Worm (Caenorhabditis elegans): ENCODE measurements around the gene F46B3.15.
A peak's percentile ranks its signal among the peaks of the same experiment; 100 is the strongest.

The F46B3.15 gene

ce11 chrV:20609494-20609893 lies 24.0 kb downstream of the F46B3.15 start, which contains the start of gene grd-2:
grd-2 (plus strand) TSS chrV:20609794.
- TF ChIP-seq zip-11 (GFP tag; IDR thresholded peaks at IDR 0.05) (no peak), unc-62 (GFP tag; optimal IDR thresholded peaks at IDR 0.05 in 1 of 2) (peak in 1 of 2 experiments; percentile 81), unc-62 (tag; optimal IDR thresholded peaks at IDR 0.05) (no peak)

ce11 chrV:20608688-20609087 lies 24.8 kb downstream of the F46B3.15 start, which contains the start of gene ttr-12:
ttr-12 (minus strand) TSS chrV:20608788.
- no peak for TF ChIP-seq mdl-1 (tag; optimal IDR thresholded peaks at IDR 0.05)
- TF ChIP-seq snpc-4 (tag; optimal IDR thresholded peaks at IDR 0.05): no peak
- peak; percentile 65 for TF ChIP-seq nhr-48 (tag; optimal IDR thresholded peaks at IDR 0.05)

ce11 chrV:20606617-20607016 lies 26.9 kb downstream of the F46B3.15 start, which contains the start of gene F46B3.23:
F46B3.23 (minus strand) TSS chrV:20606717.
- TF ChIP-seq egl-27 (tag; optimal IDR thresholded peaks at IDR 0.05) (no peak), D1046.2 (GFP tag; IDR thresholded peaks at IDR 0.05) (no peak), lsy-2 (tag; optimal IDR thresholded peaks at IDR 0.05) (no peak), unc-39 (tag; optimal IDR thresholded peaks at IDR 0.05) (no peak), ztf-11 (tag; optimal IDR thresholded peaks at IDR 0.05) (no peak), lin-1 (GFP tag; IDR thresholded peaks at IDR 0.05) (no peak), pha-4 (GFP tag; IDR thresholded peaks at IDR 0.05) (no peak), pha-4 (tag; optimal IDR thresholded peaks at IDR 0.05) (no peak)

ce11 chrV:20604606-20605155 lies 28.8 kb downstream of the F46B3.15 start, which contains the start of gene ttr-57:
ttr-57 (plus strand) TSS chrV:20605105.
- TF ChIP-seq set-16 (GFP tag; IDR thresholded peaks at IDR 0.05) (peak; percentile 86), ceh-20 (GFP tag; IDR thresholded peaks at IDR 0.05) (no peak), egl-43 (GFP tag; IDR thresholded peaks at IDR 0.05) (0 out of 2 replicates have a peak, but pooled peaks have one; percentile 36), F44E2.7 (GFP tag; IDR thresholded peaks at IDR 0.05) (0 out of 2 replicates have a peak, but pooled peaks have one; percentile 69), ama-1 (optimal IDR thresholded peaks at IDR 0.05) (no peak), nhr-42 (GFP tag; IDR thresholded peaks at IDR 0.05) (0 out of 2 replicates have a peak, but pooled peaks have one; percentile 35), F26F4.8 (GFP tag; conservative IDR thresholded peaks at IDR 0.05) (no peak), zip-2 (tag; optimal IDR thresholded peaks at IDR 0.05) (no peak)

ce11 chrV:20603014-20603413 lies 30.5 kb downstream of the F46B3.15 start, which contains the start of gene ttr-11:
ttr-11 (plus strand) TSS chrV:20603314.
- TF ChIP-seq unc-39 (tag; optimal IDR thresholded peaks at IDR 0.05) (no peak), unc-62 (GFP tag; optimal IDR thresholded peaks at IDR 0.05 in 1 of 2) (peak in 1 of 2 experiments; percentile 14), unc-62 (tag; optimal IDR thresholded peaks at IDR 0.05) (no peak)

- TF ChIP-seq lin-38 (GFP tag; IDR thresholded peaks at IDR 0.05) (no peak), set-16 (GFP tag; IDR thresholded peaks at IDR 0.05) (peak; percentile 76; the same call in 1 of the 2 replicates), F44E2.7 (GFP tag; IDR thresholded peaks at IDR 0.05) (0 out of 2 replicates have a peak, but pooled peaks have one; percentile 31), hif-1 (tag; optimal IDR thresholded peaks at IDR 0.05) (no peak)
These were observed 32.8 kb downstream of the F46B3.15 start for ce11 chrV:20600704-20601103.

ce11 chrV:20599795-20600194 lies 33.7 kb downstream of the F46B3.15 start, which contains the start of gene col-163:
col-163 (plus strand) TSS chrV:20600095.
- no peak for TF ChIP-seq nhr-237 (tag; optimal IDR thresholded peaks at IDR 0.05)
- TF ChIP-seq nhr-6 (tag; optimal IDR thresholded peaks at IDR 0.05): no peak
- no peak for TF ChIP-seq zfp-3 (GFP tag; conservative IDR thresholded peaks at IDR 0.05)
- TF ChIP-seq hlh-11 (tag; optimal IDR thresholded peaks at IDR 0.05): no peak
- TF ChIP-seq daf-12 (tag; optimal IDR thresholded peaks at IDR 0.05): no peak
- no peak for TF ChIP-seq ceh-28 (tag; optimal IDR thresholded peaks at IDR 0.05)
- TF ChIP-seq lir-3 (tag; optimal IDR thresholded peaks at IDR 0.05): no peak
- TF ChIP-seq snpc-4 (tag; optimal IDR thresholded peaks at IDR 0.05): no peak
- no peak for TF ChIP-seq ztf-7 (tag; optimal IDR thresholded peaks at IDR 0.05)
- no peak for TF ChIP-seq attf-4 (tag; optimal IDR thresholded peaks at IDR 0.05)
- no peak for TF ChIP-seq ZK337.2 (GFP tag; IDR thresholded peaks at IDR 0.05)
- TF ChIP-seq lin-39 (tag; optimal IDR thresholded peaks at IDR 0.05): no peak
- no peak for TF ChIP-seq egl-43 (GFP tag; IDR thresholded peaks at IDR 0.05)
- TF ChIP-seq F37D6.2 (tag; optimal IDR thresholded peaks at IDR 0.05): no peak
- TF ChIP-seq cey-2 (tag; optimal IDR thresholded peaks at IDR 0.05; ENCODE audit: borderline replicate concordance, insufficient read depth): no peak
- TF ChIP-seq unc-130 (GFP tag; optimal IDR thresholded peaks at IDR 0.05): no peak
